Fruit fly (Drosophila melanogaster): ENCODE results near the gene Sap-r.

- TF ChIP-seq CG10631 (GFP tag; optimal IDR thresholded peaks at IDR 0.05) (no peak), CG16779 (tag; optimal IDR thresholded peaks at IDR 0.05) (no peak), fkh (GFP tag; optimal IDR thresholded peaks at IDR 0.05) (no peak), Sox102F (GFP tag; optimal IDR thresholded peaks at IDR 0.05) (no peak), CG6276 (GFP tag; optimal IDR thresholded peaks at IDR 0.05) (no peak), dac (GFP tag; optimal IDR thresholded peaks at IDR 0.05) (no peak), CG31627 (GFP tag; optimal IDR thresholded peaks at IDR 0.05) (peak; percentile 37), net (GFP tag; optimal IDR thresholded peaks at IDR 0.05) (peak; percentile 18), CG8319 (GFP tag; optimal IDR thresholded peaks at IDR 0.05) (no peak), esn (GFP tag; optimal IDR thresholded peaks at IDR 0.05) (peak; percentile 2), fd59A (GFP tag; optimal IDR thresholded peaks at IDR 0.05) (no peak), CG3032 (tag; optimal IDR thresholded peaks at IDR 0.05) (no peak)
These were observed 12.7 kb downstream of the Sap-r start, which contains the start of gene CG15546 for dm6 chr3R:30876136-30876683.

Data from whole organism, prepupa.